Fruit fly (Drosophila melanogaster) whole organism, prepupa: Measurements from ENCODE around the gene Dyrk2.
A peak's percentile ranks its signal among the peaks of the same experiment; 100 is the strongest.

Experiments
- Blimp-1 ChIP-seq: fragments of 200-800 bp; sonication (Bioruptor generic); optimal IDR thresholded peaks from 3 replicates; lab custom pipeline; 2017; ENCODE audit warnings: missing biosample characterization, missing genetic modification characterization, mild to moderate bottlenecking, moderate library complexity, missing genetic modification reagents
- CG10631 ChIP-seq: fragments of 200-800 bp; sonication (Bioruptor generic); optimal IDR thresholded peaks from 2 replicates; lab custom pipeline; 2016; ENCODE audit warnings: missing biosample characterization, missing genetic modification characterization
- CG11294 ChIP-seq: fragments of 200-800 bp; sonication (Bioruptor generic); IDR thresholded peaks from 2 replicates; pipeline ENCODE4 v1.3.6; 2022; ENCODE audit warnings: missing biosample characterization, missing genetic modification characterization
- CG11762 ChIP-seq: fragments of 200-800 bp; sonication (Bioruptor generic); optimal IDR thresholded peaks from 3 replicates; lab custom pipeline; 2016; ENCODE audit warnings: missing biosample characterization, missing genetic modification characterization; ENCODE audit not compliant: insufficient read depth
- CG11902 ChIP-seq: fragments of 200-800 bp; sonication (Bioruptor generic); optimal IDR thresholded peaks from 3 replicates; lab custom pipeline; 2016; ENCODE audit warnings: missing biosample characterization, missing genetic modification characterization
- CG15336 ChIP-seq: fragments of 200-800 bp; sonication (Bioruptor generic); IDR thresholded peaks from 2 replicates; pipeline ENCODE4 v1.3.6; 2022; ENCODE audit warnings: missing biosample characterization, missing genetic modification characterization
- CG1621 ChIP-seq: fragments of 200-800 bp; sonication (Bioruptor generic); optimal IDR thresholded peaks from 3 replicates; lab custom pipeline; 2018; ENCODE audit warnings: missing biosample characterization, mild to moderate bottlenecking, missing genetic modification characterization
- CG16779 ChIP-seq: fragments of 200-800 bp; sonication (Bioruptor generic); optimal IDR thresholded peaks from 3 replicates; lab custom pipeline; 2017; ENCODE audit warnings: missing biosample characterization, mild to moderate bottlenecking, missing genetic modification characterization
- CG31627 ChIP-seq: fragments of 200-800 bp; sonication (Bioruptor generic); optimal IDR thresholded peaks from 3 replicates; lab custom pipeline; 2016; ENCODE audit warnings: missing biosample characterization, missing genetic modification characterization
- CG32006 ChIP-seq: fragments of 200-800 bp; sonication (Bioruptor generic); optimal IDR thresholded peaks from 3 replicates; lab custom pipeline; 2017; ENCODE audit warnings: missing biosample characterization, mild to moderate bottlenecking, missing genetic modification characterization
- CG34406 ChIP-seq: fragments of 200-800 bp; sonication (Bioruptor generic); optimal IDR thresholded peaks from 3 replicates; lab custom pipeline; 2016; ENCODE audit warnings: missing biosample characterization, missing genetic modification characterization
- CG3919 ChIP-seq: fragments of 200-800 bp; sonication (Bioruptor generic); optimal IDR thresholded peaks from 3 replicates; lab custom pipeline; 2016; ENCODE audit warnings: missing biosample characterization, missing genetic modification characterization
- CG4318 ChIP-seq: fragments of 200-800 bp; sonication (Bioruptor generic); optimal IDR thresholded peaks from 3 replicates; lab custom pipeline; 2017; ENCODE audit warnings: missing biosample characterization, mild to moderate bottlenecking, missing genetic modification characterization
- CG6163 ChIP-seq: fragments of 200-800 bp; sonication (Bioruptor generic); IDR thresholded peaks from 3 replicates; pipeline ENCODE4 v1.3.6; 2022; ENCODE audit warnings: missing biosample characterization, missing genetic modification characterization
- CG6276 ChIP-seq: fragments of 200-800 bp; sonication (Bioruptor generic); optimal IDR thresholded peaks from 2 replicates; lab custom pipeline; 2017; ENCODE audit warnings: missing biosample characterization, mild to moderate bottlenecking, missing genetic modification characterization
- CG6808 ChIP-seq: fragments of 200-800 bp; sonication (Bioruptor generic); optimal IDR thresholded peaks from 3 replicates; lab custom pipeline; 2017; ENCODE audit warnings: missing biosample characterization, missing genetic modification characterization, mild to moderate bottlenecking, moderate library complexity, missing genetic modification reagents
- CG7368 ChIP-seq: fragments of 200-800 bp; sonication (Bioruptor generic); optimal IDR thresholded peaks from 3 replicates; lab custom pipeline; 2016; ENCODE audit warnings: missing biosample characterization, missing genetic modification characterization
- CG8119 ChIP-seq: fragments of 200-800 bp; sonication (Bioruptor generic); IDR thresholded peaks from 3 replicates; pipeline ENCODE4 v1.3.6; 2022; ENCODE audit warnings: missing biosample characterization, missing genetic modification characterization
- CG8632 ChIP-seq: fragments of 200-800 bp; sonication (Bioruptor generic); optimal IDR thresholded peaks from 3 replicates; lab custom pipeline; 2016; ENCODE audit warnings: missing biosample characterization, missing genetic modification characterization
- Eip75B ChIP-seq: fragments of 200-800 bp; sonication (Bioruptor generic); optimal IDR thresholded peaks from 3 replicates; lab custom pipeline; 2016; ENCODE audit warnings: missing biosample characterization, missing genetic modification characterization
- Eip78C ChIP-seq: fragments of 200-800 bp; sonication (Bioruptor generic); peaks from one replicate; lab custom pipeline; 2016; ENCODE audit warnings: missing biosample characterization, missing genetic modification characterization
- Ets21C ChIP-seq: fragments of 200-800 bp; sonication (Bioruptor generic); optimal IDR thresholded peaks from 3 replicates; lab custom pipeline; 2016; ENCODE audit warnings: missing biosample characterization, missing genetic modification characterization
- Gug ChIP-seq: fragments of 200-800 bp; sonication (Bioruptor generic); IDR thresholded peaks from 2 replicates; pipeline ENCODE4 v1.3.6; 2022; ENCODE audit warnings: missing biosample characterization, missing genetic modification characterization
- Hr38 ChIP-seq: sonication (Bioruptor generic); optimal IDR thresholded peaks from 2 replicates; lab custom pipeline; 2016; ENCODE audit warnings: missing biosample characterization, missing genetic modification characterization
- Hr39 ChIP-seq: fragments of 200-800 bp; sonication (Bioruptor generic); optimal IDR thresholded peaks from 2 replicates; lab custom pipeline; 2016; ENCODE audit warnings: missing biosample characterization, missing genetic modification characterization
- Hr4 ChIP-seq: fragments of 200-800 bp; sonication (Bioruptor generic); optimal IDR thresholded peaks from 3 replicates; lab custom pipeline; 2016; ENCODE audit warnings: missing biosample characterization, missing genetic modification characterization
- Met ChIP-seq: fragments of 200-800 bp; sonication (Bioruptor generic); optimal IDR thresholded peaks from 3 replicates; lab custom pipeline; 2016; ENCODE audit warnings: missing biosample characterization, missing genetic modification characterization
- OdsH ChIP-seq: fragments of 200-800 bp; sonication (Bioruptor generic); optimal IDR thresholded peaks from 3 replicates; lab custom pipeline; 2016; ENCODE audit warnings: missing biosample characterization, missing genetic modification characterization
- Smox ChIP-seq: fragments of 200-800 bp; sonication (Bioruptor generic); optimal IDR thresholded peaks from 3 replicates; lab custom pipeline; 2016; ENCODE audit warnings: missing biosample characterization, missing genetic modification characterization
- Sox14 ChIP-seq: fragments of 200-800 bp; sonication (Bioruptor generic); optimal IDR thresholded peaks from 3 replicates; lab custom pipeline; 2016; ENCODE audit warnings: missing biosample characterization, missing genetic modification characterization
- Sox15 ChIP-seq: fragments of 200-800 bp; sonication (Bioruptor generic); optimal IDR thresholded peaks from 3 replicates; lab custom pipeline; 2016; ENCODE audit warnings: missing biosample characterization, missing genetic modification characterization
- achi ChIP-seq: fragments of 200-800 bp; sonication (Bioruptor generic); optimal IDR thresholded peaks from 3 replicates; lab custom pipeline; 2016; ENCODE audit warnings: missing biosample characterization, missing genetic modification characterization
- acj6 ChIP-seq: fragments of 200-800 bp; sonication (Bioruptor generic); optimal IDR thresholded peaks from 3 replicates; lab custom pipeline; 2016; ENCODE audit warnings: missing biosample characterization, missing genetic modification characterization
- dsx ChIP-seq: fragments of 200-800 bp; optimal IDR thresholded peaks from 3 replicates; lab custom pipeline; 2019; ENCODE audit warnings: missing biosample characterization, mild to moderate bottlenecking, missing genetic modification characterization, moderate library complexity; ENCODE audit not compliant: poor library complexity, severe bottlenecking
- eg ChIP-seq: fragments of 200-800 bp; sonication (Bioruptor generic); IDR thresholded peaks from 3 replicates; pipeline ENCODE4 v1.3.6; 2022; ENCODE audit warnings: missing biosample characterization, missing genetic modification characterization
- esn ChIP-seq: fragments of 200-800 bp; sonication (Bioruptor generic); optimal IDR thresholded peaks from 2 replicates; lab custom pipeline; 2016; ENCODE audit warnings: missing biosample characterization, mild to moderate bottlenecking, missing genetic modification characterization, moderate library complexity
- fd59A ChIP-seq: fragments of 200-800 bp; sonication (Bioruptor generic); optimal IDR thresholded peaks from 2 replicates; lab custom pipeline; 2017; ENCODE audit warnings: missing biosample characterization, mild to moderate bottlenecking, missing genetic modification characterization, missing genetic modification reagents
- lz ChIP-seq: fragments of 200-800 bp; sonication (Bioruptor generic); optimal IDR thresholded peaks from 3 replicates; lab custom pipeline; 2016; ENCODE audit warnings: missing biosample characterization, missing genetic modification characterization
- net ChIP-seq: fragments of 200-800 bp; sonication (Bioruptor generic); optimal IDR thresholded peaks from 3 replicates; lab custom pipeline; 2016; ENCODE audit warnings: missing biosample characterization, missing genetic modification characterization
- pdm3 ChIP-seq: fragments of 200-800 bp; sonication (Bioruptor generic); optimal IDR thresholded peaks from 3 replicates; lab custom pipeline; 2016; ENCODE audit warnings: missing biosample characterization, missing genetic modification characterization
- salr ChIP-seq, 2 experiments: fragments of 200-800 bp; sonication (Bioruptor generic); optimal IDR thresholded peaks; 3 replicates each; lab custom pipeline; 2016 to 2018; ENCODE audit warnings: missing biosample characterization in 2 of 2, missing genetic modification characterization in 2 of 2, mild to moderate bottlenecking in 1 of 2
- spab ChIP-seq: fragments of 200-800 bp; sonication (Bioruptor generic); optimal IDR thresholded peaks from 2 replicates; lab custom pipeline; 2017; ENCODE audit warnings: missing biosample characterization, mild to moderate bottlenecking, missing genetic modification characterization, missing genetic modification reagents
- svp ChIP-seq: fragments of 200-800 bp; sonication (Bioruptor generic); peaks from one replicate; lab custom pipeline; 2016; ENCODE audit warnings: missing biosample characterization, missing genetic modification characterization
- topi ChIP-seq: fragments of 200-800 bp; sonication (Bioruptor generic); optimal IDR thresholded peaks from 3 replicates; lab custom pipeline; 2016; ENCODE audit warnings: missing biosample characterization, missing genetic modification characterization
- vri ChIP-seq: fragments of 200-800 bp; sonication (Bioruptor generic); optimal IDR thresholded peaks from 3 replicates; lab custom pipeline; 2016; ENCODE audit warnings: missing biosample characterization, mild to moderate bottlenecking, missing genetic modification characterization

Gene Dyrk2

dm6 chr2L:14259783-14260182 is 25.9 kb upstream of the Dyrk2 start:
- TF ChIP-seq CG6163 (GFP tag; lab: Robert Waterston, UW) (peak; percentile 68; the same call in 2 of the 3 replicates), acj6 (GFP tag; lab: Kevin White, UChicago) (peak; percentile 29), CG4318 (peak; percentile 12), CG7368 (GFP tag; lab: Kevin White, UChicago) (no peak), Gug (GFP tag; lab: Robert Waterston, UW) (peak; percentile 41; the same call in 1 of the 2 replicates), eg (GFP tag; lab: Robert Waterston, UW) (peak; percentile 77), CG10631 (GFP tag; lab: Kevin White, UChicago) (peak; percentile 52), Eip75B (GFP tag; lab: Kevin White, UChicago) (peak; percentile 18), CG6276 (peak; percentile 64), CG32006 (peak; percentile 68), achi (GFP tag; lab: Kevin White, UChicago) (peak; percentile 54), CG8119 (GFP tag; lab: Robert Waterston, UW) (peak; percentile 75), CG15336 (GFP tag; lab: Robert Waterston, UW) (peak; percentile 70), CG11294 (GFP tag; lab: Robert Waterston, UW) (0 out of 2 replicates have a peak, but pooled peaks have one; percentile 17), CG3919 (GFP tag; lab: Kevin White, UChicago) (peak; percentile 46), pdm3 (GFP tag; lab: Kevin White, UChicago) (peak; percentile 37), Eip78C (GFP tag; lab: Kevin White, UChicago) (peak; percentile 63), CG11902 (GFP tag; lab: Kevin White, UChicago) (no peak), dsx (GFP tag; lab: Kevin White, UChicago) (no peak), vri (GFP tag; lab: Kevin White, UChicago) (no peak), net (GFP tag; lab: Kevin White, UChicago) (peak; percentile 3), Blimp-1 (GFP tag; lab: Kevin White, UChicago) (no peak), OdsH (GFP tag; lab: Kevin White, UChicago) (peak; percentile 42), CG11762 (GFP tag; lab: Kevin White, UChicago) (no peak), Sox14 (GFP tag; lab: Kevin White, UChicago) (peak; percentile 20), Smox (GFP tag; lab: Kevin White, UChicago) (no peak), Hr4 (GFP tag; lab: Kevin White, UChicago) (peak; percentile 14)

DNA sequence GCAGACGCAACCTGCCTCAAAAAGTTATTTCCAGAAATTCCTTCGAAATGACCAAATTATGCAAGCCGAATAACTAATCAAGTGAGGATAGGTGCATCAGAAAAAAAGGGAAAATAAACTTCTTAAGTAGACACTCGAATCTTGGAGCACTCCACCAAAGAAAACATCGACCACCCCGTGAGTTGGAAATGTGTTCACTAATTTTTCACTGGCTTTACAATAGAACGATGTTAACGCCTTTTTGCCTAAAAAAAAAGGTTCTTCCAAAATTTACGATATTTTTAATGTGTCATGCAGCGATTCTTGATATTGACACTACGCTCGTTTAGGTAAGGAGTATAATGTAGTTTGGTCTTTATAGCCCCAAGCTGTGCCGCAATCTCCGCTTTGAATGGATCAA is 24.7 kb upstream of the Dyrk2 start:
- TF ChIP-seq Smox (GFP tag; lab: Kevin White, UChicago) (no peak), Sox14 (GFP tag; lab: Kevin White, UChicago) (no peak), Sox15 (no peak), CG32006 (no peak), spab (GFP tag; lab: Kevin White, UChicago) (no peak), CG10631 (GFP tag; lab: Kevin White, UChicago) (no peak), CG11902 (GFP tag; lab: Kevin White, UChicago) (no peak), CG7368 (GFP tag; lab: Kevin White, UChicago) (no peak), CG1621 (tag; lab: Kevin White, UChicago) (no peak), CG34406 (GFP tag; lab: Kevin White, UChicago) (no peak), salr (GFP tag; optimal IDR thresholded peaks at IDR 0.05; lab: Kevin White, UChicago) (no peak), Ets21C (GFP tag; lab: Kevin White, UChicago) (no peak)

- TF ChIP-seq esn (GFP tag; lab: Kevin White, UChicago) (peak; percentile 24), lz (GFP tag; lab: Kevin White, UChicago) (no peak), Blimp-1 (GFP tag; lab: Kevin White, UChicago) (no peak), salr (GFP tag; optimal IDR thresholded peaks at IDR 0.05; lab: Kevin White, UChicago) (peak in 1 of 2 experiments; percentile 14), CG31627 (GFP tag; lab: Kevin White, UChicago) (peak; percentile 5), svp (GFP tag; lab: Kevin White, UChicago) (peak; percentile 66), CG16779 (no peak), CG10631 (GFP tag; lab: Kevin White, UChicago) (peak; percentile 42), CG8632 (GFP tag; lab: Kevin White, UChicago) (no peak), topi (GFP tag; lab: Kevin White, UChicago) (peak; percentile 39), CG6163 (GFP tag; lab: Robert Waterston, UW) (peak; percentile 41; the same call in 1 of the 3 replicates), CG6808 (GFP tag; lab: Kevin White, UChicago) (no peak), net (GFP tag; lab: Kevin White, UChicago) (peak; percentile 2), pdm3 (GFP tag; lab: Kevin White, UChicago) (peak; percentile 38), Met (peak; percentile 42), Gug (GFP tag; lab: Robert Waterston, UW) (no peak), CG32006 (peak; percentile 39), CG11762 (GFP tag; lab: Kevin White, UChicago) (no peak), CG34406 (GFP tag; lab: Kevin White, UChicago) (peak; percentile 18), CG6276 (no peak), Hr39 (GFP tag; lab: Kevin White, UChicago) (no peak), Hr38 (GFP tag; lab: Kevin White, UChicago) (no peak), dsx (GFP tag; lab: Kevin White, UChicago) (peak; percentile 87), fd59A (GFP tag; lab: Kevin White, UChicago) (no peak)
These were observed 18.4 kb upstream of the Dyrk2 start for dm6 chr2L:14252271-14252870.
